Worm (Caenorhabditis elegans): Measurements from ENCODE around the gene F25B5.6.
A peak's percentile ranks its signal among the peaks of the same experiment; 100 is the strongest.

F25B5.6 gene

DNA sequence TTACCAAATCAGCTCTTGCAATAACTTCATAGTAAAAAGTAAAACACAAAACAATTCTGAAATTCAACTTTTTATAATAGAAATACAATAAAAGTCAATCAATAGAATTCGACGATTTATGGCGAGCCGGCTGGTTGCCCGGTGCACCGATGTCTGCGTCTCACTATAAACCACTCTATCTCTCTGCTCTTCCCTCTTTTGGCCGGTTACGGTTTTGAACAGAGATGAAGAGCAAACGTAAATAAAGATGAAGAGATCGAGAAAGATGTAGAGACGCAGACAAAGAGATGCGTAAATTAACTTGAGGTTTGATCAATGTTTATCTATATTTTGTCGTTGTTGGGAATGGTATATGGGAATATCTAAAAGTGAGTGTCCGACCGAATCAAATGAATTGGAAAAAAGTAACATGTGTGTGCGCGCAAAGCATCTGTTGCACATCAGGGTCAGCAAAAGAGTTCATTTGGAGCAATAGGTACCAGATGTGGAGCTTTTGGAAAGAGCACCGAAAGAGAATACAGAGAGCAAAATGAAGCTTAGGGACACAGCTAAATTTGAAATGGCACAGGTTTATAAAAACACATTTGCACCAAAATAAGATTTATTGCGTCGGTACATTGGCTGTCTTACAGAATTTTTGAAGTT, 31.9 kb upstream of the F25B5.6 start:
- TF ChIP-seq pha-4 (tag; optimal IDR thresholded peaks at IDR 0.05) (peak; percentile 93), nhr-28 (tag; optimal IDR thresholded peaks at IDR 0.05) (no peak), tbx-2 (tag; optimal IDR thresholded peaks at IDR 0.05) (no peak), elt-2 (tag; optimal IDR thresholded peaks at IDR 0.05) (peak; percentile 30), elt-1 (tag; optimal IDR thresholded peaks at IDR 0.05) (no peak)

ce11 chrIII:5976021-5976420, 27.5 kb upstream of the F25B5.6 start:
- TF ChIP-seq lin-39 (tag; optimal IDR thresholded peaks at IDR 0.05) (no peak), nhr-11 (tag; optimal IDR thresholded peaks at IDR 0.05) (no peak), fkh-10 (GFP tag; optimal IDR thresholded peaks at IDR 0.05) (no peak), fkh-2 (tag; optimal IDR thresholded peaks at IDR 0.05) (no peak), nhr-67 (tag; optimal IDR thresholded peaks at IDR 0.05) (no peak), nhr-237 (tag; optimal IDR thresholded peaks at IDR 0.05) (no peak), nfya-1 (tag; optimal IDR thresholded peaks at IDR 0.05; ENCODE audit: insufficient read depth) (no peak), hmg-11 (tag; optimal IDR thresholded peaks at IDR 0.05) (no peak), zag-1 (tag; optimal IDR thresholded peaks at IDR 0.05) (no peak), pqm-1 (tag; optimal IDR thresholded peaks at IDR 0.05) (no peak), lsy-12 (tag; optimal IDR thresholded peaks at IDR 0.05) (no peak), fos-1 (tag; optimal IDR thresholded peaks at IDR 0.05) (no peak), eor-1 (tag; optimal IDR thresholded peaks at IDR 0.05) (no peak), elt-1 (tag; optimal IDR thresholded peaks at IDR 0.05) (no peak), ceh-82 (tag; optimal IDR thresholded peaks at IDR 0.05) (no peak), nhr-28 (tag; optimal IDR thresholded peaks at IDR 0.05) (no peak), nhr-76 (tag; optimal IDR thresholded peaks at IDR 0.05) (no peak), R02D3.7 (tag; optimal IDR thresholded peaks at IDR 0.05) (no peak), elt-3 (tag; optimal IDR thresholded peaks at IDR 0.05) (no peak)

DNA sequence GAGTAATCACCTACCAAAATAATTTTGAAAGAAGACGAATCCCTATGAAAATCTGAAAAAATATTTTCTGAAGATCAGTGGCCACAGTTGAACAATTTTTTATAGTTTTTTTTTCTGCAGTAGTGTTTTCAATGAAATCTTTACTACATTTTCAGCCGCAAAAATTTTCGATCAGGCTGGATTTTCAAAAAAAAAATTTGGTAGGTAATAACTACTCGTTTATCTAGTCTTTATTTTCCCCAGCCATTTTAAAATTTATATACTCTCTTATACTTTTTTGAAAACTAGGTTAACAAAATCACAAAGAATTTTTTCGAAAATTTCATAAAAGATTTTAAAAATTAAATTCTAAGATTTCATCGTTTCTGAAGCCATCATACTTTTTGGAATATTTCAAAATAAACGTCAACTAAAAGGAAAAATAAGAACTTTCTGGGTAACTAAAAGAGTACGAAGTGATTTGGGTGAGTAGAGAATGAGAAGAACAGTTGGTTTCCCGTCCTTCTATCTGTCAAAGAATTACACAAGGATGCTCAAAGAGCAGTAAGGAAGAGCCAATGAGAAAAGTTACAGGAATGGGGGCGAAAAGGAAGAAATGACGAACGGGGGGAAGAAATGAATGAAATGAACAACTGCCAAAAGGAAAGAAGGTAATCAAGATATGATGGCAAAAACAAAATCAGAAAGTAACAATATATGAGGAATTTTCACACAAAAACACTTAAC, 26.6 kb upstream of the F25B5.6 start, which contains the start of gene mlp-1:
Gene mlp-1, minus strand, starts transcription at position 51 of the 726 bp plus-strand sequence.
- TF ChIP-seq nfya-1 (tag; optimal IDR thresholded peaks at IDR 0.05; ENCODE audit: insufficient read depth): no peak
- TF ChIP-seq sea-2 (GFP tag; optimal IDR thresholded peaks at IDR 0.05): no peak
- no peak for TF ChIP-seq nhr-76 (tag; optimal IDR thresholded peaks at IDR 0.05)
- TF ChIP-seq pqm-1 (tag; optimal IDR thresholded peaks at IDR 0.05): no peak
- no peak for TF ChIP-seq egl-27 (tag; optimal IDR thresholded peaks at IDR 0.05)
- TF ChIP-seq elt-1 (tag; optimal IDR thresholded peaks at IDR 0.05): no peak
- no peak for TF ChIP-seq jun-1 (tag; optimal IDR thresholded peaks at IDR 0.05)
- no peak for TF ChIP-seq fos-1 (tag; optimal IDR thresholded peaks at IDR 0.05)
- TF ChIP-seq lsy-12 (tag; optimal IDR thresholded peaks at IDR 0.05): no peak
- TF ChIP-seq eor-1 (tag; optimal IDR thresholded peaks at IDR 0.05): no peak
- no peak for TF ChIP-seq ztf-11 (tag; optimal IDR thresholded peaks at IDR 0.05)
- TF ChIP-seq hmg-11 (tag; optimal IDR thresholded peaks at IDR 0.05): no peak
- no peak for TF ChIP-seq unc-62 (GFP tag; optimal IDR thresholded peaks at IDR 0.05)
- TF ChIP-seq ceh-9 (tag; optimal IDR thresholded peaks at IDR 0.05): no peak
- no peak for TF ChIP-seq egl-5 (tag; optimal IDR thresholded peaks at IDR 0.05)
- TF ChIP-seq mdl-1 (tag; optimal IDR thresholded peaks at IDR 0.05): no peak
- TF ChIP-seq nhr-28 (tag; optimal IDR thresholded peaks at IDR 0.05): no peak
- TF ChIP-seq daf-12 (tag; optimal IDR thresholded peaks at IDR 0.05): no peak
- TF ChIP-seq nhr-67 (tag; optimal IDR thresholded peaks at IDR 0.05): no peak
- TF ChIP-seq nhr-11 (tag; optimal IDR thresholded peaks at IDR 0.05): no peak

- TF ChIP-seq ama-1 (optimal IDR thresholded peaks at IDR 0.05) (no peak), ztf-11 (tag; optimal IDR thresholded peaks at IDR 0.05) (no peak), sea-2 (GFP tag; optimal IDR thresholded peaks at IDR 0.05) (no peak), unc-39 (tag; optimal IDR thresholded peaks at IDR 0.05) (no peak), mdl-1 (tag; optimal IDR thresholded peaks at IDR 0.05) (no peak), daf-12 (tag; optimal IDR thresholded peaks at IDR 0.05) (no peak), egl-5 (tag; optimal IDR thresholded peaks at IDR 0.05) (no peak), elt-2 (tag; optimal IDR thresholded peaks at IDR 0.05) (no peak), lin-39 (tag; optimal IDR thresholded peaks at IDR 0.05) (no peak), elt-3 (tag; optimal IDR thresholded peaks at IDR 0.05) (no peak), hmg-11 (tag; optimal IDR thresholded peaks at IDR 0.05) (no peak), ceh-16 (tag; optimal IDR thresholded peaks at IDR 0.05) (no peak), ZK546.5 (tag; optimal IDR thresholded peaks at IDR 0.05) (no peak), fkh-2 (tag; optimal IDR thresholded peaks at IDR 0.05) (no peak), mml-1 (tag; optimal IDR thresholded peaks at IDR 0.05) (no peak), lsy-12 (tag; optimal IDR thresholded peaks at IDR 0.05) (no peak), ceh-9 (tag; optimal IDR thresholded peaks at IDR 0.05) (no peak), egl-27 (tag; optimal IDR thresholded peaks at IDR 0.05) (no peak)
These were observed 19.1 kb upstream of the F25B5.6 start for ce11 chrIII:5967640-5968039.

Data from whole organism, L3 larva.